Fruit fly (Drosophila melanogaster) whole organism, prepupa: ENCODE data around the gene CG11149.

Source experiments
- Blimp-1 ChIP-seq: fragments of 200-800 bp; sonication (Bioruptor generic); optimal IDR thresholded peaks from 3 replicates; lab custom pipeline; 2017; ENCODE audit warnings: missing biosample characterization, missing genetic modification characterization, mild to moderate bottlenecking, moderate library complexity, missing genetic modification reagents
- CG10631 ChIP-seq: fragments of 200-800 bp; sonication (Bioruptor generic); optimal IDR thresholded peaks from 2 replicates; lab custom pipeline; 2016; ENCODE audit warnings: missing biosample characterization, missing genetic modification characterization
- CG10669 ChIP-seq: fragments of 200-800 bp; sonication (Bioruptor generic); optimal IDR thresholded peaks from 3 replicates; lab custom pipeline; 2018; ENCODE audit warnings: missing biosample characterization, mild to moderate bottlenecking, missing genetic modification characterization, moderate library complexity
- CG11294 ChIP-seq: fragments of 200-800 bp; sonication (Bioruptor generic); IDR thresholded peaks from 2 replicates; pipeline ENCODE4 v1.3.6; 2022; ENCODE audit warnings: missing biosample characterization, missing genetic modification characterization
- CG11902 ChIP-seq: fragments of 200-800 bp; sonication (Bioruptor generic); optimal IDR thresholded peaks from 3 replicates; lab custom pipeline; 2016; ENCODE audit warnings: missing biosample characterization, missing genetic modification characterization
- CG32006 ChIP-seq: fragments of 200-800 bp; sonication (Bioruptor generic); optimal IDR thresholded peaks from 3 replicates; lab custom pipeline; 2017; ENCODE audit warnings: missing biosample characterization, mild to moderate bottlenecking, missing genetic modification characterization
- CG6163 ChIP-seq: fragments of 200-800 bp; sonication (Bioruptor generic); IDR thresholded peaks from 3 replicates; pipeline ENCODE4 v1.3.6; 2022; ENCODE audit warnings: missing biosample characterization, missing genetic modification characterization
- CG6792 ChIP-seq: fragments of 200-800 bp; sonication (Bioruptor generic); optimal IDR thresholded peaks from 3 replicates; lab custom pipeline; 2016; ENCODE audit warnings: missing biosample characterization, missing genetic modification characterization
- CG7368 ChIP-seq: fragments of 200-800 bp; sonication (Bioruptor generic); optimal IDR thresholded peaks from 3 replicates; lab custom pipeline; 2016; ENCODE audit warnings: missing biosample characterization, missing genetic modification characterization
- CG8119 ChIP-seq: fragments of 200-800 bp; sonication (Bioruptor generic); IDR thresholded peaks from 3 replicates; pipeline ENCODE4 v1.3.6; 2022; ENCODE audit warnings: missing biosample characterization, missing genetic modification characterization
- CG8632 ChIP-seq: fragments of 200-800 bp; sonication (Bioruptor generic); optimal IDR thresholded peaks from 3 replicates; lab custom pipeline; 2016; ENCODE audit warnings: missing biosample characterization, missing genetic modification characterization
- CG9139 ChIP-seq: fragments of 200-800 bp; sonication (Bioruptor generic); optimal IDR thresholded peaks from 3 replicates; lab custom pipeline; 2017; ENCODE audit warnings: missing biosample characterization, mild to moderate bottlenecking, missing genetic modification characterization
- Eip78C ChIP-seq: fragments of 200-800 bp; sonication (Bioruptor generic); peaks from one replicate; lab custom pipeline; 2016; ENCODE audit warnings: missing biosample characterization, missing genetic modification characterization
- Ets21C ChIP-seq: fragments of 200-800 bp; sonication (Bioruptor generic); optimal IDR thresholded peaks from 3 replicates; lab custom pipeline; 2016; ENCODE audit warnings: missing biosample characterization, missing genetic modification characterization
- Hr38 ChIP-seq: sonication (Bioruptor generic); optimal IDR thresholded peaks from 2 replicates; lab custom pipeline; 2016; ENCODE audit warnings: missing biosample characterization, missing genetic modification characterization
- Hr39 ChIP-seq: fragments of 200-800 bp; sonication (Bioruptor generic); optimal IDR thresholded peaks from 2 replicates; lab custom pipeline; 2016; ENCODE audit warnings: missing biosample characterization, missing genetic modification characterization
- Hr4 ChIP-seq: fragments of 200-800 bp; sonication (Bioruptor generic); optimal IDR thresholded peaks from 3 replicates; lab custom pipeline; 2016; ENCODE audit warnings: missing biosample characterization, missing genetic modification characterization
- Met ChIP-seq: fragments of 200-800 bp; sonication (Bioruptor generic); optimal IDR thresholded peaks from 3 replicates; lab custom pipeline; 2016; ENCODE audit warnings: missing biosample characterization, missing genetic modification characterization
- Sox15 ChIP-seq: fragments of 200-800 bp; sonication (Bioruptor generic); optimal IDR thresholded peaks from 3 replicates; lab custom pipeline; 2016; ENCODE audit warnings: missing biosample characterization, missing genetic modification characterization
- achi ChIP-seq: fragments of 200-800 bp; sonication (Bioruptor generic); optimal IDR thresholded peaks from 3 replicates; lab custom pipeline; 2016; ENCODE audit warnings: missing biosample characterization, missing genetic modification characterization
- dac ChIP-seq: fragments of 200-800 bp; sonication (Bioruptor generic); optimal IDR thresholded peaks from 2 replicates; lab custom pipeline; 2017; ENCODE audit warnings: missing biosample characterization, mild to moderate bottlenecking, missing genetic modification characterization
- dsx ChIP-seq: fragments of 200-800 bp; optimal IDR thresholded peaks from 3 replicates; lab custom pipeline; 2019; ENCODE audit warnings: missing biosample characterization, mild to moderate bottlenecking, missing genetic modification characterization, moderate library complexity; ENCODE audit not compliant: poor library complexity, severe bottlenecking
- esn ChIP-seq: fragments of 200-800 bp; sonication (Bioruptor generic); optimal IDR thresholded peaks from 2 replicates; lab custom pipeline; 2016; ENCODE audit warnings: missing biosample characterization, mild to moderate bottlenecking, missing genetic modification characterization, moderate library complexity
- fd59A ChIP-seq: fragments of 200-800 bp; sonication (Bioruptor generic); optimal IDR thresholded peaks from 2 replicates; lab custom pipeline; 2017; ENCODE audit warnings: missing biosample characterization, mild to moderate bottlenecking, missing genetic modification characterization, missing genetic modification reagents
- net ChIP-seq: fragments of 200-800 bp; sonication (Bioruptor generic); optimal IDR thresholded peaks from 3 replicates; lab custom pipeline; 2016; ENCODE audit warnings: missing biosample characterization, missing genetic modification characterization
- spab ChIP-seq: fragments of 200-800 bp; sonication (Bioruptor generic); optimal IDR thresholded peaks from 2 replicates; lab custom pipeline; 2017; ENCODE audit warnings: missing biosample characterization, mild to moderate bottlenecking, missing genetic modification characterization, missing genetic modification reagents
- svp ChIP-seq: fragments of 200-800 bp; sonication (Bioruptor generic); peaks from one replicate; lab custom pipeline; 2016; ENCODE audit warnings: missing biosample characterization, missing genetic modification characterization
- topi ChIP-seq: fragments of 200-800 bp; sonication (Bioruptor generic); optimal IDR thresholded peaks from 3 replicates; lab custom pipeline; 2016; ENCODE audit warnings: missing biosample characterization, missing genetic modification characterization
- vri ChIP-seq: fragments of 200-800 bp; sonication (Bioruptor generic); optimal IDR thresholded peaks from 3 replicates; lab custom pipeline; 2016; ENCODE audit warnings: missing biosample characterization, mild to moderate bottlenecking, missing genetic modification characterization

Gene CG11149

DNA sequence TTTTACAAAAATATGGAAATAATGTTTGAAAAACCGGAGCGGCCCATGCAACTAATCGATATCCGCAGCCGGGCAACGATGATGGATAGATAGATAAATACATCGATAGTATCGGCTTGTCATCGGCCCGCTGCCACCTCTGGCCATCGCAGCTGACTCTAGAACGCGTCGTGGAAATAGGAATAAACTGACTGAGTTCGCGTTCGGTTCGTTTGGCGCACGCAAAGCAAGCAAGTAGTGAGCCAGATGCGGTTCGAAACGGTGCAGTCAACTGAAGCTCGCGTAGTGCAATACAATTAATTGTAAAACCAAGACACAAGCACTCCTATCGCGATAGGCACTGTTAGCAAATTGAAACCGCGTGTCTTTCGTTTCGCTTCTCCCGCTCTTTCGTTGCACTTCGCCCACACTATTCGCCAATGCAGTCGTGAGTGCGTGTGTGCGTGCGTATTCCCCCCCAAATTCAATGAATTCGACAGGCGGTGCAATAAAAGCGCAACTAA is 3.9 kb upstream of the CG11149 start, which contains the start of gene CG11030 (continued):
- TF ChIP-seq dac (GFP tag; lab: Kevin White, UChicago): no peak
- no peak for TF ChIP-seq CG10669 (GFP tag; lab: Kevin White, UChicago)
- 0 out of 3 replicates have a peak, but pooled peaks have one; percentile 55 for TF ChIP-seq CG6163
- no peak for TF ChIP-seq CG8632 (GFP tag; lab: Kevin White, UChicago)
- TF ChIP-seq achi (GFP tag; lab: Kevin White, UChicago): no peak
- TF ChIP-seq CG11902 (GFP tag; lab: Kevin White, UChicago): no peak
- TF ChIP-seq, all 60 proteins: peak for 6

DNA sequence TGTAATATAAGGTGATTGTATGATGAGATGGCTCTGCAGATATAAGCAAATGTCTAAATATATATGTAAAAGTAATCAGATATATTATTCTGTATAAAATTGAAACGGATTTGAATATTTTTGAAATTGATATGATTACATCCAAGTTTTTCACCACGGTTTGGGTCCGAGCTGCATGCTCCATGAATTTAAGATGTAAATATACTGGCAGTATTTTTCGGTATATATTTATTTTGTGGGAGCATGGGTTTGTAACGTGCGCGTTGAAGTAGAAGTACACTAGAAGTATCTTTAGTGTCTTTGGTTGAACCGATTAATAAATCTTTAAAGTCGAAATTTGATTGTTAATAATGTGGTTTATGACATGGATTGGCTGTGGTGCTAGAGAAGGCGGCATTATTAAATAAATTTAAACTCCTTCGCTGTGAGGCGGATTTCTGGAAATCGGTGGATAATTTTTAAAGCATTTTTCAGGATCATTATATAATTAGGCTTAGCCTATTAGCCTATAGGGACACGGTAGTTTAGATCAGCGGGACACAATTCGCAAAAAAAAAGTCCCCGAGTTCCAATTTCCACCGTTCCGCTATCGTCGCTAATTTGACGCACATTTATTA is 3.3 kb upstream of the CG11149 start:
- TF ChIP-seq Hr4: peak; percentile 25
- no peak for TF ChIP-seq net (GFP tag; lab: Kevin White, UChicago)
- TF ChIP-seq Met (GFP tag; lab: Kevin White, UChicago): no peak
- peak; percentile 28 for TF ChIP-seq CG32006
- TF ChIP-seq CG6163: peak; percentile 15; the same call in 1 of the 3 replicates
- TF ChIP-seq CG10631 (GFP tag; lab: Kevin White, UChicago): peak; percentile 20

DNA sequence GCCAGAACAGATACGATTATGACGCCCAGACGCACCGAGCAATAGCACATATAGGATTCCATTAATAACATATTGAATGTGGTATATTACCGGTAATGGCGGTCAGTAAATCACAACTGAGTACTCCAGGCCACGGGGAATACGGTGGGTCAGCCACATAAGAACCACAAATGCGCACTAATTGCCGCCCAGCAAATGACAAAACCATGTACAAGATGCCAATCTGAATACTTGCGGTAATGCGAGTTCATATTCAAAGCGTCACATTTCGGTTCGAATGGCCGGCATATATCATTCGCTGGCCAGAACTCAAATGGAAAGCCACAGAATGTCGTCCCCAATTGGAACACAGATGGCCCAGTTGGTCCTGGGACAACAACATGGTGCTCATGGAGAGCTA is 4.1 kb downstream of the CG11149 start, which contains the start of the genes CG14007 and CG34011:
Gene CG14007 (minus strand): TSS at position 101 of the 400 bp plus-strand sequence.
Gene CG34011 (plus strand): TSS at position 122 of the 400 bp plus-strand sequence.
- no peak for TF ChIP-seq Ets21C
- TF ChIP-seq dsx (GFP tag; lab: Kevin White, UChicago): no peak
- no peak for TF ChIP-seq Hr39 (GFP tag; lab: Kevin White, UChicago)
- TF ChIP-seq vri (GFP tag; lab: Kevin White, UChicago): no peak
- no peak for TF ChIP-seq topi (GFP tag; lab: Kevin White, UChicago)
- no peak for TF ChIP-seq CG9139
- no peak for TF ChIP-seq Hr38
- TF ChIP-seq, all 60 proteins: peak for 0

DNA sequence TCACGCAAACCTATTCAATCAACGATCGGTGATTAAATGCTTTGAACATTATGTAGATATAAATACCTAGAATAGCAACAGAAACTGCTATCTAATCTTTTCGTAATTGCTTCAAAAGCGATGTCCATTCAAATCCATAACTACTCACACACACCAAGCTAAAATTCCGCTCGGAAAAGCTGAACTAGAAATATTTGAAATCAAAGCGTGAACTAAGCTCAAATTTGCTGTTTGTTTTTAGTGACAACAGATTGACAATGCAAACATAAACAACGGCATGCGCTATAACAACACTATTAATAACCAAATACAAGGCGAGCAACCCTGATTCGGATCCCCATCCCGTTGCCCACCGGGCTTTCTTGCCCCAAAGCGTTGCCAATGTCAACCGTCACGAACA is 14.6 kb downstream of the CG11149 start, which contains the start of gene CG7236:
Gene CG7236 (plus strand): TSS at position 301 of the 400 bp plus-strand sequence.
- TF ChIP-seq esn: no peak
- TF ChIP-seq CG6163: no peak
- no peak for TF ChIP-seq CG11294 (GFP tag; lab: Robert Waterston, UW)
- TF ChIP-seq, all 60 proteins: peak for 0

DNA sequence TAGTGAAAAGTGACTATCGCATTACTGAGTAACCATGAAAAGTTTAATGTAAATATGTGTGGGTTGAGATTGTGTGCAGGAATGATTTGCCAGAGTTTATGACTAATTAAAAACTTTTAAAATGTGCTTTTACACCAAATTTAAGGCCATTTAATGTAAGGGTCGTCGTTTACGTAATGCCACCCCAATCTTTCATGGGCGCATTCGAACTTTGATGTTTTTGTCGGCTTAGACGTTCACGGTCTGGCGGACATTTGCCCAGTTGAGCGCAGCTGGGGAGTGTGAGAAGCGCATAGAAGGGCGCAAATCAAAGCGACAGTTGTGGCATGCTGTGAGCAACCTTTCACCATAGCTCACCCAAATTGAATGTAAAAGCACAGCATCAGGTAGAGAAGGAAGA is 42.4 kb downstream of the CG11149 start, which contains the start of gene CG12511:
Gene CG12511 (plus strand): TSS at position 301 of the 400 bp plus-strand sequence.
- TF ChIP-seq topi (GFP tag; lab: Kevin White, UChicago) (no peak), CG11294 (GFP tag; lab: Robert Waterston, UW) (no peak), Sox15 (no peak), CG7368 (GFP tag; lab: Kevin White, UChicago) (no peak), svp (GFP tag; lab: Kevin White, UChicago) (no peak), spab (GFP tag; lab: Kevin White, UChicago) (no peak), esn (no peak), Blimp-1 (GFP tag; lab: Kevin White, UChicago) (no peak), Eip78C (GFP tag; lab: Kevin White, UChicago) (no peak), CG6792 (GFP tag; lab: Kevin White, UChicago) (no peak), CG10631 (GFP tag; lab: Kevin White, UChicago) (no peak), fd59A (GFP tag; lab: Kevin White, UChicago) (no peak), CG8119 (GFP tag; lab: Robert Waterston, UW) (no peak)
- TF ChIP-seq, all 60 proteins: peak for 0
